Fruit fly (Drosophila melanogaster): ENCODE results near the gene CG34299.

dm6 chr3R:30289056-30289734, 39.8 kb downstream of the CG34299 start:
- no peak for TF ChIP-seq Lpt (GFP tag; optimal IDR thresholded peaks at IDR 0.05)
- TF ChIP-seq h (optimal IDR thresholded peaks at IDR 0.05): no peak
- no peak for TF ChIP-seq dm (GFP tag; optimal IDR thresholded peaks at IDR 0.05)
- no peak for TF ChIP-seq CTCF (GFP tag; optimal IDR thresholded peaks at IDR 0.05)
- no peak for TF ChIP-seq Pdp1 (GFP tag; optimal IDR thresholded peaks at IDR 0.05)
- no peak for TF ChIP-seq Ravus (GFP tag; IDR thresholded peaks at IDR 0.05)
- no peak for TF ChIP-seq crol (GFP tag; IDR thresholded peaks at IDR 0.05)
- no peak for TF ChIP-seq Hand (GFP tag; optimal IDR thresholded peaks at IDR 0.05)
- no peak for TF ChIP-seq CG13424 (tag; optimal IDR thresholded peaks at IDR 0.05)
- no peak for TF ChIP-seq kni (GFP tag; optimal IDR thresholded peaks at IDR 0.05)
- TF ChIP-seq ab (GFP tag; optimal IDR thresholded peaks at IDR 0.05): no peak
- TF ChIP-seq Rx (GFP tag; IDR thresholded peaks at IDR 0.05): no peak
- TF ChIP-seq CG8281 (tag; optimal IDR thresholded peaks at IDR 0.05): no peak
- no peak for TF ChIP-seq CG2199 (GFP tag; IDR thresholded peaks at IDR 0.05)

Measured in whole organism, embryonic.